Fruit fly (Drosophila melanogaster) whole organism, embryonic: ENCODE results near the gene Rrp47.

ENCODE experiments used
- ATbp ChIP-seq: fragments of 200-800 bp; sonication (Bioruptor generic); optimal IDR thresholded peaks from 2 replicates; lab custom pipeline; 2017; ENCODE audit warnings: missing biosample characterization, mild to moderate bottlenecking, missing genetic modification characterization, missing genetic modification reagents
- Ada2b ChIP-seq: fragments of 200-800 bp; sonication (Bioruptor generic); IDR thresholded peaks from 2 replicates; pipeline ENCODE4 v1.3.6; 2022; ENCODE audit warnings: missing biosample characterization, missing genetic modification characterization
- Antp ChIP-seq: fragments of 200-800 bp; sonication (Bioruptor generic); optimal IDR thresholded peaks from 3 replicates; lab custom pipeline; 2016; ENCODE audit warnings: missing biosample characterization, missing genetic modification characterization
- B-H1 ChIP-seq: fragments of 200-800 bp; sonication (Bioruptor generic); IDR thresholded peaks from 3 replicates; pipeline ENCODE4 v1.3.6; 2022; ENCODE audit warnings: missing biosample characterization, missing genetic modification characterization
- CG10147 ChIP-seq: fragments of 200-800 bp; sonication (Bioruptor generic); optimal IDR thresholded peaks from 2 replicates; lab custom pipeline; 2019; ENCODE audit warnings: missing biosample characterization, mild to moderate bottlenecking, missing genetic modification characterization, moderate library complexity
- CG1024 ChIP-seq: fragments of 200-800 bp; sonication (Bioruptor generic); IDR thresholded peaks from 2 replicates; pipeline ENCODE4 v1.3.6; 2022; ENCODE audit warnings: missing biosample characterization, missing genetic modification characterization
- CG10267 ChIP-seq: fragments of 200-800 bp; sonication (Bioruptor generic); optimal IDR thresholded peaks from 2 replicates; lab custom pipeline; 2018; ENCODE audit warnings: missing biosample characterization, mild to moderate bottlenecking, missing genetic modification characterization, moderate library complexity
- CG11504 ChIP-seq: fragments of 200-800 bp; sonication (Bioruptor generic); optimal IDR thresholded peaks from 3 replicates; lab custom pipeline; 2019; ENCODE audit warnings: missing biosample characterization, mild to moderate bottlenecking, missing genetic modification characterization, moderate library complexity
- CG11560 ChIP-seq: fragments of 200-800 bp; sonication (Bioruptor generic); IDR thresholded peaks from 3 replicates; pipeline ENCODE4 v1.3.6; 2022; ENCODE audit warnings: missing biosample characterization, missing genetic modification characterization
- CG13287 ChIP-seq: fragments of 200-800 bp; sonication (Bioruptor generic); IDR thresholded peaks from 2 replicates; pipeline ENCODE4 v1.3.6; 2022; ENCODE audit warnings: missing biosample characterization, missing genetic modification characterization; ENCODE audit not compliant: partially characterized antibody
- CG1529 ChIP-seq: fragments of 200-800 bp; sonication (Bioruptor generic); optimal IDR thresholded peaks from 3 replicates; lab custom pipeline; 2018; ENCODE audit warnings: missing biosample characterization, missing genetic modification characterization
- CG1647 ChIP-seq: fragments of 200-800 bp; sonication (Bioruptor generic); optimal IDR thresholded peaks from 3 replicates; lab custom pipeline; 2016; ENCODE audit warnings: missing biosample characterization, missing genetic modification characterization
- CG16813 ChIP-seq: fragments of 200-800 bp; sonication (Bioruptor generic); IDR thresholded peaks from 3 replicates; pipeline ENCODE4 v1.3.6; 2022; ENCODE audit warnings: missing biosample characterization, missing genetic modification characterization; ENCODE audit not compliant: partially characterized antibody
- CG18764 ChIP-seq: fragments of 200-800 bp; sonication (Bioruptor generic); optimal IDR thresholded peaks from 3 replicates; lab custom pipeline; 2016; ENCODE audit warnings: missing biosample characterization, missing genetic modification characterization
- CG2120 ChIP-seq: fragments of 200-800 bp; sonication (Bioruptor generic); optimal IDR thresholded peaks from 3 replicates; lab custom pipeline; 2016; ENCODE audit warnings: missing biosample characterization, missing genetic modification characterization
- CG2712 ChIP-seq: fragments of 200-800 bp; optimal IDR thresholded peaks from 3 replicates; lab custom pipeline; 2019; ENCODE audit warnings: missing biosample characterization, mild to moderate bottlenecking, missing genetic modification characterization, moderate library complexity
- CG30431 ChIP-seq: fragments of 200-800 bp; sonication (Bioruptor generic); optimal IDR thresholded peaks from 2 replicates; lab custom pipeline; 2017; ENCODE audit warnings: missing biosample characterization, missing genetic modification characterization
- CG5953 ChIP-seq: fragments of 200-800 bp; sonication (Bioruptor generic); IDR thresholded peaks from 2 replicates; pipeline ENCODE4 v1.3.6; 2022; ENCODE audit warnings: missing biosample characterization, missing genetic modification characterization
- CG8290 ChIP-seq, 3 experiments: fragments of 200-800 bp; sonication (Bioruptor generic); optimal IDR thresholded peaks; 2 replicates each; lab custom pipeline; 2016 to 2019; ENCODE audit warnings: missing biosample characterization in 3 of 3, missing genetic modification characterization in 3 of 3, mild to moderate bottlenecking in 2 of 3, moderate library complexity in 1 of 3
- CG9215 ChIP-seq: fragments of 200-800 bp; sonication (Bioruptor generic); IDR thresholded peaks from 2 replicates; pipeline ENCODE4 v1.3.6; 2022; ENCODE audit warnings: missing biosample characterization, missing genetic modification characterization
- D19A ChIP-seq: fragments of 200-800 bp; optimal IDR thresholded peaks from 3 replicates; lab custom pipeline; 2019; ENCODE audit warnings: missing biosample characterization, mild to moderate bottlenecking, missing genetic modification characterization, moderate library complexity
- Dll ChIP-seq: fragments of 200-800 bp; sonication (Bioruptor generic); IDR thresholded peaks from 4 replicates; pipeline ENCODE4 v1.3.6; 2022; ENCODE audit warnings: missing biosample characterization, missing genetic modification characterization; ENCODE audit not compliant: partially characterized antibody
- E2f2 ChIP-seq: fragments of 200-800 bp; sonication (Bioruptor generic); IDR thresholded peaks from 2 replicates; pipeline ENCODE4 v1.3.6; 2022; ENCODE audit warnings: missing biosample characterization, missing genetic modification characterization
- ERR ChIP-seq: fragments of 200-800 bp; sonication (Bioruptor generic); optimal IDR thresholded peaks from 2 replicates; lab custom pipeline; 2016; ENCODE audit warnings: missing biosample characterization, missing genetic modification characterization
- Elba2 ChIP-seq: fragments of 200-800 bp; sonication (Bioruptor generic); optimal IDR thresholded peaks from 3 replicates; lab custom pipeline; 2016; ENCODE audit warnings: missing biosample characterization, missing genetic modification characterization
- Gsc ChIP-seq: fragments of 200-800 bp; sonication (Bioruptor generic); IDR thresholded peaks from 2 replicates; pipeline ENCODE4 v1.3.6; 2022; ENCODE audit warnings: missing biosample characterization, missing genetic modification characterization
- Kr ChIP-seq: fragments of 200-800 bp; sonication (Bioruptor generic); optimal IDR thresholded peaks from 2 replicates; lab custom pipeline; 2017; ENCODE audit warnings: missing biosample characterization, mild to moderate bottlenecking, missing genetic modification characterization
- Lhr ChIP-seq: fragments of 200-800 bp; sonication (Bioruptor generic); optimal IDR thresholded peaks from 3 replicates; lab custom pipeline; 2017; ENCODE audit warnings: mild to moderate bottlenecking, missing biosample characterization, missing genetic modification reagents, missing genetic modification characterization
- Lpt ChIP-seq: fragments of >200 bp; optimal IDR thresholded peaks from 2 replicates; lab custom pipeline; 2018; ENCODE audit warnings: missing biosample characterization, missing genetic modification characterization
- MBD-R2 ChIP-seq: fragments of 200-800 bp; sonication (Bioruptor generic); IDR thresholded peaks from 2 replicates; pipeline ENCODE4 v1.3.6; 2022; ENCODE audit warnings: missing biosample characterization, missing genetic modification characterization
- Med ChIP-seq: fragments of 200-800 bp; sonication (Bioruptor generic); peaks from one replicate; lab custom pipeline; 2016; ENCODE audit warnings: missing biosample characterization, missing genetic modification characterization, mild to moderate bottlenecking, inconsistent platforms, moderate library complexity
- Mrtf ChIP-seq: fragments of 200-800 bp; sonication (Bioruptor generic); IDR thresholded peaks from 3 replicates; pipeline ENCODE4 v1.3.6; 2022; ENCODE audit warnings: missing biosample characterization, missing genetic modification characterization
- Myb ChIP-seq: fragments of 200-800 bp; sonication (Bioruptor generic); optimal IDR thresholded peaks from 2 replicates; lab custom pipeline; 2016; ENCODE audit warnings: missing biosample characterization, missing genetic modification characterization
- Xrp1 ChIP-seq: fragments of 200-800 bp; sonication (Bioruptor generic); IDR thresholded peaks from 2 replicates; pipeline ENCODE4 v1.3.6; 2022; ENCODE audit warnings: missing biosample characterization, missing genetic modification characterization
- YL-1 ChIP-seq: fragments of 200-800 bp; sonication (Bioruptor generic); optimal IDR thresholded peaks from 3 replicates; lab custom pipeline; 2017; ENCODE audit warnings: missing biosample characterization, mild to moderate bottlenecking, missing genetic modification characterization
- aop ChIP-seq: fragments of 200-800 bp; sonication (Bioruptor generic); IDR thresholded peaks from 2 replicates; pipeline ENCODE4 v1.3.6; 2022; ENCODE audit warnings: missing biosample characterization, missing genetic modification characterization
- az2 ChIP-seq: fragments of 200-800 bp; sonication (Bioruptor generic); optimal IDR thresholded peaks from 3 replicates; lab custom pipeline; 2016; ENCODE audit warnings: missing biosample characterization, missing genetic modification characterization
- croc ChIP-seq: fragments of 200-800 bp; sonication (Bioruptor generic); conservative IDR thresholded peaks from 3 replicates; pipeline ENCODE4 v1.3.6; 2022; ENCODE audit warnings: missing biosample characterization, missing genetic modification characterization
- dmrt11E ChIP-seq: fragments of 200-800 bp; sonication (Bioruptor generic); optimal IDR thresholded peaks from 3 replicates; lab custom pipeline; 2018; ENCODE audit warnings: missing biosample characterization, mild to moderate bottlenecking, missing genetic modification characterization, moderate library complexity
- dpn ChIP-seq, 2 experiments: fragments of 200-800 bp; sonication (Bioruptor generic); optimal IDR thresholded peaks; 3 replicates each; lab custom pipeline; 2016; ENCODE audit warnings: missing biosample characterization in 2 of 2, missing genetic modification characterization in 2 of 2
- eyg ChIP-seq: fragments of 200-800 bp; sonication (Bioruptor generic); optimal IDR thresholded peaks from 3 replicates; lab custom pipeline; 2016; ENCODE audit warnings: missing biosample characterization, missing genetic modification characterization
- gsb-n ChIP-seq: fragments of 200-800 bp; sonication (Bioruptor generic); optimal IDR thresholded peaks from 3 replicates; lab custom pipeline; 2018; ENCODE audit warnings: missing biosample characterization, mild to moderate bottlenecking, missing genetic modification characterization
- ham ChIP-seq: fragments of 200-800 bp; sonication (Bioruptor generic); IDR thresholded peaks from 2 replicates; pipeline ENCODE4 v1.3.6; 2022; ENCODE audit warnings: missing biosample characterization, missing genetic modification characterization
- jigr1 ChIP-seq: fragments of 200-800 bp; sonication (Bioruptor generic); IDR thresholded peaks from 3 replicates; pipeline ENCODE4 v1.3.6; 2022; ENCODE audit warnings: missing biosample characterization, missing genetic modification characterization
- pfk ChIP-seq: fragments of 200-800 bp; sonication (Bioruptor generic); optimal IDR thresholded peaks from 2 replicates; lab custom pipeline; 2018; ENCODE audit warnings: missing biosample characterization, mild to moderate bottlenecking, missing genetic modification characterization, moderate library complexity
- pita ChIP-seq: fragments of 200-800 bp; sonication (Bioruptor generic); optimal IDR thresholded peaks from 2 replicates; lab custom pipeline; 2017; ENCODE audit warnings: missing biosample characterization, mild to moderate bottlenecking, missing genetic modification characterization
- sd ChIP-seq: fragments of 200-800 bp; sonication (Bioruptor generic); optimal IDR thresholded peaks from 3 replicates; lab custom pipeline; 2018; ENCODE audit warnings: missing biosample characterization, mild to moderate bottlenecking, missing genetic modification characterization, moderate library complexity
- sens ChIP-seq: fragments of 200-800 bp; sonication (Bioruptor generic); peaks from one replicate; lab custom pipeline; 2016; ENCODE audit warnings: missing biosample characterization, missing genetic modification characterization
- ttk ChIP-seq: fragments of 200-800 bp; sonication (Bioruptor generic); IDR thresholded peaks from 2 replicates; pipeline ENCODE4 v2.1.2; 2022; ENCODE audit warnings: missing biosample characterization, missing genetic modification characterization
- zen ChIP-seq: fragments of 200-800 bp; sonication (Bioruptor generic); optimal IDR thresholded peaks from 3 replicates; lab custom pipeline; 2018; ENCODE audit warnings: missing biosample characterization, mild to moderate bottlenecking, missing genetic modification characterization, moderate library complexity

Rrp47 gene

DNA sequence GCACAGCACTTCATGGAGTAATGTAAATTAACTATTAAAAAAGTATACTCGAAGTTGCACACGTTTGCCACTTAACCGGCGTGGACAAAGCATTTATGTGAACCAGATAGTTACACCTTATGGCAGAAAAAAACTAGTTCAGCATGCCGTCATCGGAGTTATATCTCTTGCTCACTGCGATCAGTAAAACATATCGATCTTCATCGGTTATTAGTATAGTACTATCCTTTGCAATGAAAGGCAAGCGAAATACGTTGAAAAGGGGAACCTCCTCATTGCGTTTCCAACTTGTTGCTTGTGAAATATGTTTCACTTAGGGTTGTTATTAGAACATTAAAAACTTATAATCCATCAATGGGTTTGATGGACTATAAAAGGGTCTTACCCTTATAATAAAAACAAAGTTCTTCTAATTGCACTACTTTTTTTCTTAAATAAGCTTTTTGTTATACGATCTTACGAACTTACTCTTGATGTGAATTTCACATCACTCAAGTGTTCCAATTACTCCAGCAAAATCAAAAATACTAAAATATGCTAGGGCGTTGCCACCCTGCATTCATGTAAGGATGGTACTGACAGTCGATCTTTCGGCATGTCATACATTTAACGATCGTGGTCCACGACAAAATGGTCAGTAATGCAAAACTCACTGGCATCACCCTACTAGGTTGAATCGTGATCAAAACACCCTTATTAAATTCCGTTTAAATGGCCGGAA, 35.0 kb upstream of the Rrp47 start, which contains the start of gene CycD (continued):
- TF ChIP-seq Ada2b (GFP tag; lab: Robert Waterston, UW), result no peak
- TF ChIP-seq ERR (GFP tag; lab: Kevin White, UChicago), result no peak
- TF ChIP-seq CG18764 (GFP tag; lab: Kevin White, UChicago), result peak; percentile 77
- TF ChIP-seq Kr (GFP tag; lab: Kevin White, UChicago), result no peak
- TF ChIP-seq gsb-n, result no peak
- TF ChIP-seq CG11560, result no peak
- TF ChIP-seq Dll (GFP tag; lab: Robert Waterston, UW), result 0 out of 4 replicates have a peak, but pooled peaks have one; percentile 11
- no peak for TF ChIP-seq az2 (GFP tag; lab: Kevin White, UChicago)
- no peak for TF ChIP-seq jigr1 (GFP tag; lab: Robert Waterston, UW)
- no peak for TF ChIP-seq eyg (GFP tag; lab: Kevin White, UChicago)
- peak; percentile 54; the same call in 1 of the 3 replicates for TF ChIP-seq CG16813 (GFP tag; lab: Robert Waterston, UW)
- TF ChIP-seq ATbp, result no peak
- TF ChIP-seq CG8290 (GFP tag; optimal IDR thresholded peaks at IDR 0.05; lab: Kevin White, UChicago), result peak; percentile 52
- no peak for TF ChIP-seq CG8290 (tag; optimal IDR thresholded peaks at IDR 0.05; lab: Kevin White, UChicago)
- TF ChIP-seq CG2712 (tag; lab: Kevin White, UChicago), result peak; percentile 17
- no peak for TF ChIP-seq aop (GFP tag; lab: Robert Waterston, UW)
- TF ChIP-seq D19A (tag; lab: Kevin White, UChicago), result no peak
- TF ChIP-seq sens, result peak; percentile 45
- peak; percentile 34; the same call in 1 of the 3 replicates for TF ChIP-seq croc (GFP tag; lab: Robert Waterston, UW)
- TF ChIP-seq CG30431, result no peak
- no peak for TF ChIP-seq Elba2
- peak; percentile 42 for TF ChIP-seq Myb (GFP tag; lab: Kevin White, UChicago)
- TF ChIP-seq Antp, result peak; percentile 23
- peak in 1 of 2 experiments; percentile 17 for TF ChIP-seq dpn (GFP tag; optimal IDR thresholded peaks at IDR 0.05; lab: Kevin White, UChicago)
- TF ChIP-seq Mrtf (GFP tag; lab: Robert Waterston, UW), result no peak
- TF ChIP-seq sd (tag; lab: Kevin White, UChicago), result no peak
- TF ChIP-seq CG1529, result no peak
- TF ChIP-seq CG1024, result peak; percentile 75
- TF ChIP-seq CG9215, result no peak
- TF ChIP-seq Xrp1 (GFP tag; lab: Robert Waterston, UW), result peak; percentile 34; the same call in 1 of the 2 replicates
- peak; percentile 42; the same call in 1 of the 2 replicates for TF ChIP-seq MBD-R2 (GFP tag; lab: Robert Waterston, UW)
- peak; percentile 81 for TF ChIP-seq Med
- no peak for TF ChIP-seq pita (GFP tag; lab: Kevin White, UChicago)
- no peak for TF ChIP-seq CG10147
- TF ChIP-seq Gsc (GFP tag; lab: Robert Waterston, UW), result no peak
- TF ChIP-seq ham, result no peak
- TF ChIP-seq Lpt, result no peak
- peak; percentile 71 for TF ChIP-seq zen (tag; lab: Kevin White, UChicago)
- no peak for TF ChIP-seq ttk (GFP tag; lab: Robert Waterston, UW)
- peak; percentile 62 for TF ChIP-seq pfk (GFP tag; lab: Kevin White, UChicago)
- peak; percentile 34; the same call in 1 of the 2 replicates for TF ChIP-seq E2f2 (GFP tag; lab: Robert Waterston, UW)
- peak; percentile 14 for TF ChIP-seq CG10267
- TF ChIP-seq CG1647 (GFP tag; lab: Kevin White, UChicago), result no peak
- TF ChIP-seq YL-1 (GFP tag; lab: Kevin White, UChicago), result no peak
- peak; percentile 46; the same call in 1 of the 2 replicates for TF ChIP-seq CG13287 (GFP tag; lab: Robert Waterston, UW)
- peak; percentile 68 for TF ChIP-seq dmrt11E (tag; lab: Kevin White, UChicago)
- no peak for TF ChIP-seq CG5953 (GFP tag; lab: Robert Waterston, UW)
- no peak for TF ChIP-seq B-H1 (GFP tag; lab: Robert Waterston, UW)
- peak; percentile 14 for TF ChIP-seq CG2120 (GFP tag; lab: Kevin White, UChicago)
- no peak for TF ChIP-seq CG11504 (tag; lab: Kevin White, UChicago)
- TF ChIP-seq Lhr (GFP tag; lab: Kevin White, UChicago), result peak; percentile 32
